Fruit fly (Drosophila melanogaster): ENCODE measurements around the gene sgl.

sgl gene

DNA sequence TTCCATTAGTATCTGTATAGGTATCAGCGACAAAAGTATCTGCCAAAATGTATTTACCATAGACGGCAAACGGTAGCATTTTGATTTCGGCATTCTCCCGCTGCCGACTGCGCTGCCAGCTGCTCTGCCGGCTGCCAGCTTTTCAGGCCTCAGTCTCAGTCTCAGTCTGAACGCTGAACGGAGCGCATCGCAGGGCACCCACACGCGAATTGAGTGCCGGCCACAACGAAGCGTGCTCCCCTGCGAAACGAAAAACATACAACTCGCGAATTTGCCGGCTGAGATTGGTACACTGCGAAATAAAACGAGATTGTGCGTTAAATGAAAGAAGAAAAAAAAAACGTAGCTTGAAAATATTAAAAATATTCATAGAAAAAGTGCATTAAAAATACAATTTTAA is 34.1 kb upstream of the sgl start, which contains the start of gene Mp (continued):
- TF ChIP-seq CG8319 (GFP tag; optimal IDR thresholded peaks at IDR 0.05) (no peak), OdsH (GFP tag; optimal IDR thresholded peaks at IDR 0.05) (peak; percentile 22), spab (GFP tag; optimal IDR thresholded peaks at IDR 0.05) (no peak), svp (GFP tag) (no peak), CG9139 (GFP tag; optimal IDR thresholded peaks at IDR 0.05) (no peak), CG34406 (GFP tag; optimal IDR thresholded peaks at IDR 0.05) (no peak), Met (GFP tag; optimal IDR thresholded peaks at IDR 0.05) (no peak), Hr38 (GFP tag; optimal IDR thresholded peaks at IDR 0.05) (no peak), Lpt (GFP tag; optimal IDR thresholded peaks at IDR 0.05) (no peak), net (GFP tag; optimal IDR thresholded peaks at IDR 0.05) (peak; percentile 17), Ets21C (GFP tag; optimal IDR thresholded peaks at IDR 0.05) (no peak), Eip75B (GFP tag; optimal IDR thresholded peaks at IDR 0.05) (no peak), CG8119 (GFP tag; IDR thresholded peaks at IDR 0.05) (no peak), CG10631 (GFP tag; optimal IDR thresholded peaks at IDR 0.05) (no peak), CG16779 (tag; optimal IDR thresholded peaks at IDR 0.05) (no peak), CG4318 (GFP tag; optimal IDR thresholded peaks at IDR 0.05) (no peak), Eip78C (GFP tag) (peak; percentile 61), eg (GFP tag; IDR thresholded peaks at IDR 0.05) (0 out of 3 replicates have a peak, but pooled peaks have one; percentile 12), CG10669 (GFP tag; optimal IDR thresholded peaks at IDR 0.05) (no peak), pdm3 (GFP tag; optimal IDR thresholded peaks at IDR 0.05) (no peak), acj6 (GFP tag; optimal IDR thresholded peaks at IDR 0.05) (no peak), Hr39 (GFP tag; optimal IDR thresholded peaks at IDR 0.05) (peak; percentile 13), Hr4 (GFP tag; optimal IDR thresholded peaks at IDR 0.05) (no peak), esn (GFP tag; optimal IDR thresholded peaks at IDR 0.05) (peak; percentile 18), vri (GFP tag; optimal IDR thresholded peaks at IDR 0.05) (no peak), fkh (GFP tag; optimal IDR thresholded peaks at IDR 0.05) (no peak), CG31627 (GFP tag; optimal IDR thresholded peaks at IDR 0.05) (no peak), cyc (GFP tag; optimal IDR thresholded peaks at IDR 0.05) (no peak), CG15336 (GFP tag; IDR thresholded peaks at IDR 0.05) (no peak), Blimp-1 (GFP tag; optimal IDR thresholded peaks at IDR 0.05) (no peak), CG11762 (GFP tag; optimal IDR thresholded peaks at IDR 0.05; ENCODE audit: insufficient read depth) (no peak), lz (GFP tag; optimal IDR thresholded peaks at IDR 0.05) (no peak), CG32006 (GFP tag; optimal IDR thresholded peaks at IDR 0.05) (peak; percentile 22), dac (GFP tag; optimal IDR thresholded peaks at IDR 0.05) (no peak), topi (GFP tag; optimal IDR thresholded peaks at IDR 0.05) (peak; percentile 11), Gug (GFP tag; IDR thresholded peaks at IDR 0.05) (peak; percentile 11; the same call in 1 of the 2 replicates)

DNA sequence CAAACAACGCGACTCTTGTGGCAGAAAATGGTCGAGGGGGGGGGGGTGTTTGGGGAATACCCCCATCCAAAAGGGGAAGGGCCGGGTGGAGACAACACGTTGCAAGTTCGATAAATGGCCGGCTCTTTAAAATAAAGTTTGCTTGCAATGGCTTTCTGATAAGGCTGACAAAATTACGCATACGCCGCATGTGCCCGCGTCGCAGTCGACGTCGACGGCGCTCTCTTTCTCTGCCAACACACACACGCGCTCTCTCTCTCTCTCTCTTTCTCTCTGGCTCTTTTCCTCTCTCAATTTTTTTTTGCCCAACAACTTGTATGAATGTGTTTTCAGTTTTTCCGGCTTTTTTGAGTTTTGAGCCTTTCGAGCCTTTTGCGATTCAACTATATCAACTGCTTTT is 32.9 kb upstream of the sgl start:
- TF ChIP-seq svp (GFP tag) = no peak
- no peak for TF ChIP-seq CG3919 (GFP tag; optimal IDR thresholded peaks at IDR 0.05)
- TF ChIP-seq achi (GFP tag; optimal IDR thresholded peaks at IDR 0.05) = no peak
- TF ChIP-seq Ets21C (GFP tag; optimal IDR thresholded peaks at IDR 0.05) = no peak
- TF ChIP-seq CG8119 (GFP tag; IDR thresholded peaks at IDR 0.05) = no peak
- no peak for TF ChIP-seq CG6854 (GFP tag; optimal IDR thresholded peaks at IDR 0.05)
- TF ChIP-seq dsx (GFP tag; optimal IDR thresholded peaks at IDR 0.05; ENCODE audit: poor library complexity, severe bottlenecking) = no peak
- no peak for TF ChIP-seq CG7368 (GFP tag; optimal IDR thresholded peaks at IDR 0.05)
- TF ChIP-seq Eip78C (GFP tag) = no peak
- no peak for TF ChIP-seq fkh (GFP tag; optimal IDR thresholded peaks at IDR 0.05)
- no peak for TF ChIP-seq CG6808 (GFP tag; optimal IDR thresholded peaks at IDR 0.05)
- TF ChIP-seq CG6792 (GFP tag; optimal IDR thresholded peaks at IDR 0.05) = no peak
- TF ChIP-seq Eip93F (GFP tag; optimal IDR thresholded peaks at IDR 0.05) = no peak
- TF ChIP-seq CG31627 (GFP tag; optimal IDR thresholded peaks at IDR 0.05) = no peak
- TF ChIP-seq CG9139 (GFP tag; optimal IDR thresholded peaks at IDR 0.05) = no peak
- TF ChIP-seq salr (GFP tag; optimal IDR thresholded peaks at IDR 0.05) = no peak
- no peak for TF ChIP-seq CG11902 (GFP tag; optimal IDR thresholded peaks at IDR 0.05)
- no peak for TF ChIP-seq cyc (GFP tag; optimal IDR thresholded peaks at IDR 0.05)

Data from whole organism, prepupa.